Worm (Caenorhabditis elegans) whole organism, L4/young adult: ENCODE results near the gene srx-110.

ENCODE experiments used
- dao-5 ChIP-seq: sonication (generic microtip); optimal IDR thresholded peaks from 2 replicates; lab custom pipeline; 2016; ENCODE audit warnings: missing genotype, missing genetic modification characterization, moderate library complexity, missing compliant biosample characterization
- him-1 ChIP-seq: sonication (generic microtip); optimal IDR thresholded peaks from 2 replicates; lab custom pipeline; 2016; ENCODE audit warnings: missing genotype, missing genetic modification reagents, missing genetic modification characterization, missing compliant biosample characterization

DNA sequence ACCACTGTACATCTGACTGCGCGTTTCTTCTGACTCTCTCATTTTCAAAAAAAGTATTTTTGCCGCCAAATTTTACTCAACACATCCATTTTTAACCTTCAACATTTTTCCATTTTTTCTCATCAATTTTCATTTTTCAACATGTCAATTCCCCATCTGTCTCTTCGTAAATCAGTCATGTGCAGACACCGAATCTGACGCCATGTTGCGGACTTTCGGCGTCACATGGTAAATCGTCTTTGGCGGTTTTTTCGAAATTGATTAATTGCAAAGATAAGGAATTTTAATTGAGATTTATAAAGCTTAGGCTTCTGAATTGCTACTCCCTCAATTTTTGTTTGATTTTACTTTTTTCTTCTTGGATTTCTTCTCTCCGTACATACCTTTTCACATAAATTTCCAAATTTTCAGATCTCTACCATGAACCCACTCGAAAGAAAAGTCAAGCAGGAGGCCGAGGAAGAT lies 26.6 kb upstream of the srx-110 start, which contains the start of gene F19B10.1:
- TF ChIP-seq dao-5 (no peak), him-1 (tag; lab: Kevin White, UChicago) (no peak)
